Worm (Caenorhabditis elegans) whole organism, midembryonic: ENCODE data around the gene D1022.3.

Experiments
- flt-1 ChIP-seq: fragments of 200-800 bp; sonication (Bioruptor generic); IDR thresholded peaks from 2 replicates; pipeline ENCODE4 v1.3.6; 2022; ENCODE audit warnings: missing genetic modification characterization, missing compliant biosample characterization
- klf-2 ChIP-seq: fragments of 200-800 bp; sonication (Bioruptor generic); conservative IDR thresholded peaks from 2 replicates; pipeline ENCODE4 v1.3.6; 2022; ENCODE audit warnings: missing genetic modification reagents, missing genetic modification characterization, missing compliant biosample characterization
- med-1 ChIP-seq: sonication (generic microtip); optimal IDR thresholded peaks from 2 replicates; lab custom pipeline; 2017; ENCODE audit warnings: missing genetic modification characterization, mild to moderate bottlenecking, missing compliant biosample characterization, antibody characterized with exemption, missing genetic modification reagents; ENCODE audit not compliant: insufficient read depth
- ref-1 ChIP-seq: fragments of 200-800 bp; sonication (Bioruptor generic); conservative IDR thresholded peaks from 2 replicates; pipeline ENCODE4 v1.3.6; 2022; ENCODE audit warnings: missing genetic modification reagents, missing genetic modification characterization, missing compliant biosample characterization
- tab-1 ChIP-seq: fragments of 200-800 bp; sonication (Bioruptor generic); IDR thresholded peaks from 2 replicates; pipeline ENCODE4 v1.3.6; 2022; ENCODE audit warnings: missing genetic modification characterization, missing compliant biosample characterization

- no peak for TF ChIP-seq klf-2 (GFP tag; lab: Robert Waterston, UW)
- TF ChIP-seq med-1 = no peak
- TF ChIP-seq tab-1 (GFP tag; lab: Robert Waterston, UW) = no peak
- no peak for TF ChIP-seq ref-1
- TF ChIP-seq flt-1 = no peak
Observed at ce11 chrII:7420796-7421386, 35.2 kb downstream of the D1022.3 start.
